Fruit fly (Drosophila melanogaster) whole organism, wandering third instar larva: ENCODE measurements around the gene Lsm12a.
A peak's percentile ranks its signal among the peaks of the same experiment; 100 is the strongest.

ENCODE experiments used
- CG32264 ChIP-seq: fragments of 200-800 bp; sonication (Bioruptor generic); optimal IDR thresholded peaks from 2 replicates; lab custom pipeline; 2016; ENCODE audit warnings: missing biosample characterization, missing genetic modification characterization
- CrebA ChIP-seq: fragments of 200-800 bp; sonication (Bioruptor generic); optimal IDR thresholded peaks from 2 replicates; lab custom pipeline; 2016; ENCODE audit warnings: missing biosample characterization, mild to moderate bottlenecking, missing genetic modification characterization, borderline replicate concordance
- Hr78 ChIP-seq: fragments of >200 bp; optimal IDR thresholded peaks from 2 replicates; lab custom pipeline; 2017; ENCODE audit warnings: missing biosample characterization, missing genetic modification characterization
- Jra ChIP-seq: sonication (Bioruptor generic); optimal IDR thresholded peaks from 2 replicates; lab custom pipeline; 2016; ENCODE audit warnings: missing biosample characterization, missing genetic modification characterization
- N ChIP-seq: fragments of >200 bp; optimal IDR thresholded peaks from 2 replicates; lab custom pipeline; 2018; ENCODE audit warnings: missing biosample characterization, missing external identifiers, missing genetic modification characterization
- OdsH ChIP-seq: fragments of 200-800 bp; sonication (Bioruptor generic); optimal IDR thresholded peaks from 2 replicates; lab custom pipeline; 2016; ENCODE audit warnings: missing biosample characterization, mild to moderate bottlenecking, missing genetic modification characterization
- dmrt93B ChIP-seq: fragments of 200-800 bp; sonication (Bioruptor generic); optimal IDR thresholded peaks from 2 replicates; lab custom pipeline; 2018; ENCODE audit warnings: missing biosample characterization, mild to moderate bottlenecking, missing genetic modification characterization
- jim ChIP-seq: fragments of 175-275, 200-325 bp; sonication (Bioruptor generic); optimal IDR thresholded peaks from 2 replicates; lab custom pipeline; 2016; ENCODE audit warnings: missing biosample characterization, mild to moderate bottlenecking, missing genetic modification characterization
- lola ChIP-seq: fragments of >200 bp; optimal IDR thresholded peaks from 2 replicates; lab custom pipeline; 2017; ENCODE audit warnings: missing biosample characterization, missing genetic modification characterization
- pan ChIP-seq: fragments of >200 bp; optimal IDR thresholded peaks from 2 replicates; lab custom pipeline; 2017
- psq ChIP-seq: fragments of 200-800 bp; sonication (Bioruptor generic); optimal IDR thresholded peaks from 3 replicates; lab custom pipeline; 2017; ENCODE audit warnings: missing biosample characterization, mild to moderate bottlenecking, missing genetic modification characterization, moderate library complexity
- rgr ChIP-seq: fragments of 200-800 bp; sonication (Bioruptor generic); optimal IDR thresholded peaks from 3 replicates; lab custom pipeline; 2016; ENCODE audit warnings: missing biosample characterization, mild to moderate bottlenecking, missing genetic modification characterization
- usp ChIP-seq: fragments of >200 bp; optimal IDR thresholded peaks from 2 replicates; lab custom pipeline; 2017; ENCODE audit warnings: missing biosample characterization, missing genetic modification characterization

dm6 chrX:12004395-12004768 lies 14.1 kb upstream of the Lsm12a start:
- no peak for TF ChIP-seq pan (lab: Kevin White, UChicago)
- TF ChIP-seq psq = peak; percentile 54
- TF ChIP-seq N = no peak
- no peak for TF ChIP-seq jim (GFP tag; lab: Kevin White, UChicago)
- no peak for TF ChIP-seq CrebA (GFP tag; lab: Kevin White, UChicago)
- TF ChIP-seq Hr78 (GFP tag; lab: Kevin White, UChicago) = no peak
- TF ChIP-seq lola = no peak
- TF ChIP-seq OdsH (GFP tag; lab: Kevin White, UChicago) = peak; percentile 38
- no peak for TF ChIP-seq usp (GFP tag; lab: Kevin White, UChicago)
- no peak for TF ChIP-seq Jra (GFP tag; lab: Kevin White, UChicago)
- TF ChIP-seq rgr (GFP tag; lab: Kevin White, UChicago) = no peak
- TF ChIP-seq CG32264 (GFP tag; lab: Kevin White, UChicago) = no peak
- peak; percentile 72 for TF ChIP-seq dmrt93B (GFP tag; lab: Kevin White, UChicago)
